Fruit fly (Drosophila melanogaster) whole organism, larva: ENCODE measurements around the gene Alp13.

ENCODE experiments used
- noc ChIP-seq: fragments of 200-800 bp; sonication (Bioruptor generic); optimal IDR thresholded peaks from 3 replicates; lab custom pipeline; 2019; ENCODE audit warnings: missing biosample characterization, mild to moderate bottlenecking, missing genetic modification characterization, moderate library complexity

Gene Alp13

dm6 chr3R:10055004-10055403, 20.2 kb downstream of the Alp13 start:
- no peak for TF ChIP-seq noc (tag; lab: Kevin White, UChicago)

DNA sequence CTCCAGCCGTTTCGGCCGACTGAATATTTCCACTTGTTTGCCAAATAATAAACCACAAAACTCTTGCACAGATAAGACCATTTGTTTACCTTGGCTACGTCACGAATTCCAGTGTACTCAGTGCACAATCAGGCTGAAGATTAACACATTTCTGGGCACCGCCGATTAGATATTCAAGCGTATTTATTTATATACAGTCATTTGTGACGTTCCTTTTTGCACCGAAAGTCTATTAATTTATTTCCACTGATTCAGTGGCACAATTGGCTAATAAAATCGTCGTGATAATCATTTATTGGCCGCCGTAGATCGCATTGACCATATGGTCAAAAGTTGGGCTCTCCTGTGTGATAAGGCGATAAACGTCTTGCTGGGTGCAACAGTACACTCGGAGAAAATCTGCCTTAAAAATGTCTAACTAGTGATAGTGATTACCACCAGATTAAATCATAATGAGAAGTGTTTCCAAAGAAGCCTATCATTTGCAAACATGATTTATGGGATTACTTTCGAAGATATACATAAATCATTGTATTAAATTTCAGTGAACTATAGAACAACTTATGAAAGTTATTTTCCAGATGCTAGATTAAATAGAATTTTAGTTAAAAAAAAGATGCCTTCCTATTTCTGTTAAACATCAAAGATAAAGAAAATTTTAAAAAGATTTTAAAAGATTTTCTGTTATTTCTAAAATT, 20.7 kb downstream of the Alp13 start:
- peak; percentile 88 for TF ChIP-seq noc (tag; lab: Kevin White, UChicago)

dm6 chr3R:10053559-10053958, 21.6 kb downstream of the Alp13 start:
- TF ChIP-seq noc (tag; lab: Kevin White, UChicago): no peak

- no peak for TF ChIP-seq noc (tag; lab: Kevin White, UChicago)
Measured at dm6 chr3R:10052695-10053382, 22.3 kb downstream of the Alp13 start, which contains the start of the genes Fancl and Npc2e. Gene Fancl (minus strand): TSS chr3R:10052869. Gene Npc2e (plus strand): TSS chr3R:10053332.

- no peak for TF ChIP-seq noc (tag; lab: Kevin White, UChicago)
Measured at dm6 chr3R:10048842-10049527, 26.2 kb downstream of the Alp13 start, which contains the start of gene ohgt. Gene ohgt (plus strand): TSS chr3R:10049199.

DNA sequence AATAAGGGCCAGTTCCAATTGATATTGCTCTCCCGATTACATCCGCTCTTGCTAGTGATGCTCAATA, 26.6 kb downstream of the Alp13 start, which contains the start of gene CG12811:
Gene CG12811, minus strand, starts transcription at position 23 of the 67 bp plus-strand sequence.
- TF ChIP-seq noc (tag; lab: Kevin White, UChicago): no peak

- TF ChIP-seq noc (tag; lab: Kevin White, UChicago): peak; percentile 65
Measured at dm6 chr3R:10048035-10048774, 27.0 kb downstream of the Alp13 start.

dm6 chr3R:10045343-10045742, 29.8 kb downstream of the Alp13 start, which contains the start of the genes CG11722 and mtTFB2:
Gene CG11722 (minus strand): TSS chr3R:10045542.
Gene mtTFB2 (plus strand): TSS chr3R:10045574.
- no peak for TF ChIP-seq noc (tag; lab: Kevin White, UChicago)

- TF ChIP-seq noc (tag; lab: Kevin White, UChicago): peak; percentile 81
Measured at dm6 chr3R:10042664-10043372, 32.4 kb downstream of the Alp13 start, which contains the start of the genes Mical and CG3909. Gene Mical (minus strand): TSS chr3R:10042895. Gene CG3909 (plus strand): TSS chr3R:10043270.

DNA sequence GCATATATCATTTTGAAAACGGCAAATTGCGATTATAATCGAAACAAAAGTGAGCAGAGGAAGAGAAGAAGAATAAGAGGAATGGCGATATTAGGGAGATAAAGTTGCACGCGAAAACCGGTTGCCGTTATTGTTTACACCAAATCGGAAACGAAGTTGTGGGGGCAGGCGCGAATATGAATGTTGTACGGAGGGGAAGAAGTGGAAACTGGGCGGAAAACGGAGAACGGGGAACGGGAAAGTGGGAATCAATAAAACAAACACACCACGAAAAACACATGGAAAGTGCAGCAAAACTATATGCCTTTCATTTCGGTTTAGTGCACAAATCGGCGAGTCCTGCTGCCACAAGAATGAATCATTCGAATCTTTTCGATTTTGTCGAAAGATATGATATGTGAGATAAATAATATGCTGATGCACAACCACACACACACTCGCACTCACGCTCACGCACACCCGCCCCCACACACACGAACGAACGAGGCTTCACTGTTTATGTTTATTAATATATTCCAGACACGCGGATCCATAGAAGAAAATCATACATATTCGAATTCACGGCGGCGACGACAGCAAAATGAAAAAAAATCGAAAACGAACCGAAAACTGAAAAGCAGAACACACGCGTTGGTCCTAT, 33.0 kb downstream of the Alp13 start:
- TF ChIP-seq noc (tag; lab: Kevin White, UChicago): no peak

DNA sequence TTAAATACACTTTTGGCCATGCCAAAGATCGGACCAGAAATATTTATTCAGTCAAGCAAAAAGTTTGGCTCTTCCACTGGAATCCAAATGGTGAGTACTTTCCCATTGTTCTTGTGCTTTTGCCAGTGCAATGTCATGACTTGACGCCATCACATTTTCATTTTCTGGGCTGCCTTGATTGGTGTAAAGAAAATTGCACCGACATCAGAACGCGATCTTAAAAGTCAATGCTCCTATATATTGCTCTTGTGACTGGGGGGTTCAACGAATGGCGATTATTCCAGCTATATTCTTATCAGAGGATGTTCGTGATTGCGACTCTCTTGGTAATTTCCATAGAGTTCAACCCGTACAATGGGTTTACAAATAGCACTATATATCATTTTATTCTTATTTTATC, 34.7 kb downstream of the Alp13 start:
- no peak for TF ChIP-seq noc (tag; lab: Kevin White, UChicago)

dm6 chr3R:10039188-10039587, 36.0 kb downstream of the Alp13 start:
- TF ChIP-seq noc (tag; lab: Kevin White, UChicago): no peak

DNA sequence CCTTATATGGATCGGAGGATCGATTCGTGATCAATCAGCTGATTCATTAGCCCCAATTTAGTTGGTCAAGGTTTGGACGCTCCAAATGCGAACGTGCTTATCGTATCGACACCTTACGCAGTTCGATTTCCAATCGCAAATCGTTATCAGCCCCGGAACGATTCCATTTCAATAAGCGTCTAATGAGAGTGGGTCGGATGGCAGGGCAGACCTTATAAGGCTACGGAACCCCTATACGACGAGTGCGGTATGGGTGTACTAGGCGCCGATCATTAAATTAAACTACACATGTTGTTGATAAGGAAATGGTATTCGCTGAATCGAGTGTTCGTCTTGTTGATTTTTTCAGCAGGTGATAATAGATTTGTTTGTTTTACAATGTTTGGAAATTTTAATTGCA, 39.4 kb downstream of the Alp13 start:
- no peak for TF ChIP-seq noc (tag; lab: Kevin White, UChicago)

- no peak for TF ChIP-seq noc (tag; lab: Kevin White, UChicago)
Measured at dm6 chr3R:10034995-10035446, 40.2 kb downstream of the Alp13 start.
